Fruit fly (Drosophila melanogaster): ENCODE data around the gene CG46525.

Gene CG46525

dm6 chr3L:17433555-17433954, 41.5 kb upstream of the CG46525 start, which contains the start of the genes Coq4 and CG32176 (continued):
- peak; percentile 92 for TF ChIP-seq p53 (GFP tag; optimal IDR thresholded peaks at IDR 0.05)
- TF ChIP-seq crc (GFP tag; optimal IDR thresholded peaks at IDR 0.05), result peak; percentile 98
- no peak for TF ChIP-seq HLHmδ (GFP tag; optimal IDR thresholded peaks at IDR 0.05)
- peak; percentile 95 for TF ChIP-seq croc (GFP tag; conservative IDR thresholded peaks at IDR 0.05)
- peak; percentile 97 for TF ChIP-seq CG33213 (GFP tag; optimal IDR thresholded peaks at IDR 0.05)
- TF ChIP-seq CG15601 (tag; optimal IDR thresholded peaks at IDR 0.05), result peak; percentile 94
- TF ChIP-seq emc (GFP tag; optimal IDR thresholded peaks at IDR 0.05), result peak; percentile 95
- no peak for TF ChIP-seq br (optimal IDR thresholded peaks at IDR 0.05)
- TF ChIP-seq jigr1 (GFP tag; IDR thresholded peaks at IDR 0.05), result peak; percentile 93
- peak; percentile 99 for TF ChIP-seq Hsf (GFP tag; optimal IDR thresholded peaks at IDR 0.05)
- TF ChIP-seq Lhr (GFP tag; optimal IDR thresholded peaks at IDR 0.05), result peak; percentile 91
- TF ChIP-seq CG30020 (tag; optimal IDR thresholded peaks at IDR 0.05), result peak; percentile 86
- TF ChIP-seq zfh2 (GFP tag; optimal IDR thresholded peaks at IDR 0.05), result peak; percentile 99
- TF ChIP-seq CG14860 (GFP tag; IDR thresholded peaks at IDR 0.05; ENCODE audit: partially characterized antibody), result peak; percentile 73
- peak; percentile 98 for TF ChIP-seq CG16863 (GFP tag; optimal IDR thresholded peaks at IDR 0.05)
- peak; percentile 99 for TF ChIP-seq Ptx1 (GFP tag; IDR thresholded peaks at IDR 0.05)
- TF ChIP-seq gcm2 (GFP tag; optimal IDR thresholded peaks at IDR 0.05), result peak; percentile 97
- TF ChIP-seq CkIIα-i1 (GFP tag; IDR thresholded peaks at IDR 0.05), result peak; percentile 84
- TF ChIP-seq Nf-YB (GFP tag; optimal IDR thresholded peaks at IDR 0.05), result peak; percentile 84
- peak; percentile 96 to 99 for TF ChIP-seq Pdp1 (GFP tag; optimal IDR thresholded peaks at IDR 0.05)
- peak; percentile 83 for TF ChIP-seq nom (GFP tag; optimal IDR thresholded peaks at IDR 0.05)
- TF ChIP-seq en (GFP tag; optimal IDR thresholded peaks at IDR 0.05), result peak; percentile 95
- peak; percentile 96 for TF ChIP-seq CG6175 (GFP tag; IDR thresholded peaks at IDR 0.05)
- peak; percentile 92 for TF ChIP-seq danr (GFP tag; IDR thresholded peaks at IDR 0.05)
- peak; percentile 94 for TF ChIP-seq BtbVII (GFP tag; optimal IDR thresholded peaks at IDR 0.05)
- TF ChIP-seq CG10267 (tag; optimal IDR thresholded peaks at IDR 0.05), result peak; percentile 91
- TF ChIP-seq pb (GFP tag; optimal IDR thresholded peaks at IDR 0.05), result peak; percentile 95
- peak; percentile 88 for TF ChIP-seq CG15011 (GFP tag; optimal IDR thresholded peaks at IDR 0.05)
- TF ChIP-seq zen (tag; optimal IDR thresholded peaks at IDR 0.05), result peak; percentile 97
- TF ChIP-seq bab2 (GFP tag; optimal IDR thresholded peaks at IDR 0.05), result peak; percentile 98
- peak; percentile 97 for TF ChIP-seq Fer2 (tag; optimal IDR thresholded peaks at IDR 0.05)
- TF ChIP-seq CG30403 (GFP tag; optimal IDR thresholded peaks at IDR 0.05), result peak; percentile 99
- peak; percentile 95 for TF ChIP-seq CG13296 (GFP tag; optimal IDR thresholded peaks at IDR 0.05)
- peak; percentile 95 for TF ChIP-seq mirr (GFP tag; optimal IDR thresholded peaks at IDR 0.05)
- peak; percentile 98 for TF ChIP-seq CG10366 (GFP tag; IDR thresholded peaks at IDR 0.05)
- TF ChIP-seq Atf-2 (GFP tag; optimal IDR thresholded peaks at IDR 0.05), result peak; percentile 98
- peak; percentile 99 for TF ChIP-seq CG4617 (GFP tag; optimal IDR thresholded peaks at IDR 0.05; ENCODE audit: borderline replicate concordance)
- TF ChIP-seq CG7357 (GFP tag; IDR thresholded peaks at IDR 0.05), result peak; percentile 94
- peak; percentile 94 for TF ChIP-seq CG12104 (GFP tag; optimal IDR thresholded peaks at IDR 0.05)
- peak; percentile 98 for TF ChIP-seq Ssrp (tag; optimal IDR thresholded peaks at IDR 0.05)
- peak; percentile 74 for TF ChIP-seq CG17186 (GFP tag; optimal IDR thresholded peaks at IDR 0.05)
- TF ChIP-seq CG17359 (tag; optimal IDR thresholded peaks at IDR 0.05), result peak; percentile 98
- TF ChIP-seq PHDP (tag; optimal IDR thresholded peaks at IDR 0.05), result peak; percentile 98
- peak; percentile 88 for TF ChIP-seq CG10274 (GFP tag; optimal IDR thresholded peaks at IDR 0.05)
- peak; percentile 98 for TF ChIP-seq CG13624 (GFP tag; optimal IDR thresholded peaks at IDR 0.05)
- peak; percentile 96 for TF ChIP-seq luna (GFP tag; optimal IDR thresholded peaks at IDR 0.05)
- peak; percentile 73 to 88 for TF ChIP-seq crp (GFP tag; optimal IDR thresholded peaks at IDR 0.05)
- TF ChIP-seq CG7928 (GFP tag; optimal IDR thresholded peaks at IDR 0.05), result peak; percentile 79
- TF ChIP-seq ash1 (GFP tag; optimal IDR thresholded peaks at IDR 0.05), result peak; percentile 91
- no peak; the same call in 2 of the 3 replicates for TF ChIP-seq zen2 (GFP tag; IDR thresholded peaks at IDR 0.05; ENCODE audit: partially characterized antibody)
- TF ChIP-seq Max (GFP tag; optimal IDR thresholded peaks at IDR 0.05), result peak; percentile 98
